Worm (Caenorhabditis elegans) whole organism, early embryonic: ENCODE measurements around the gene F49H6.8.

Experiments used
- B0310.2 ChIP-seq: sonication (generic microtip); optimal IDR thresholded peaks from 2 replicates; lab custom pipeline; 2016; ENCODE audit warnings: mild to moderate bottlenecking, missing genetic modification characterization, missing compliant biosample characterization
- F13C5.2 ChIP-seq: sonication (generic microtip); optimal IDR thresholded peaks from 2 replicates; lab custom pipeline; 2017; ENCODE audit warnings: mild to moderate bottlenecking, missing genetic modification characterization, inconsistent platforms, missing compliant biosample characterization
- aly-1 ChIP-seq: sonication (generic microtip); optimal IDR thresholded peaks from 2 replicates; lab custom pipeline; 2016; ENCODE audit warnings: missing genetic modification characterization, missing compliant biosample characterization
- ama-1 ChIP-seq: fragments of 150-350 bp; optimal IDR thresholded peaks from 2 replicates; lab custom pipeline; 2014
- ceh-13 ChIP-seq: fragments of 200-800 bp; sonication (Bioruptor generic); optimal IDR thresholded peaks from 2 replicates; lab custom pipeline; 2018; ENCODE audit warnings: mild to moderate bottlenecking, missing genetic modification characterization, missing compliant biosample characterization
- ceh-36 ChIP-seq: sonication (generic microtip); optimal IDR thresholded peaks from 2 replicates; lab custom pipeline; 2016; ENCODE audit warnings: missing genetic modification characterization, inconsistent platforms, missing compliant biosample characterization
- ets-7 ChIP-seq: sonication (generic microtip); optimal IDR thresholded peaks from 2 replicates; lab custom pipeline; 2016; ENCODE audit warnings: missing genotype, missing genetic modification characterization, missing compliant biosample characterization
- flt-1 ChIP-seq: fragments of 200-800 bp; sonication (Bioruptor generic); IDR thresholded peaks from 2 replicates; pipeline ENCODE4 v1.3.6; 2022; ENCODE audit warnings: missing genetic modification characterization, missing compliant biosample characterization
- hmbx-1 ChIP-seq: sonication (generic microtip); optimal IDR thresholded peaks from 2 replicates; lab custom pipeline; 2016; ENCODE audit warnings: mild to moderate bottlenecking, missing genetic modification characterization, missing compliant biosample characterization
- hmg-4 ChIP-seq: fragments of 200-800 bp; sonication (Bioruptor generic); optimal IDR thresholded peaks from 2 replicates; lab custom pipeline; 2018; ENCODE audit warnings: mild to moderate bottlenecking, missing genetic modification characterization, missing compliant biosample characterization
- hnd-1 ChIP-seq: sonication (generic microtip); optimal IDR thresholded peaks from 2 replicates; lab custom pipeline; 2016; ENCODE audit warnings: missing genetic modification characterization, missing compliant biosample characterization
- pes-1 ChIP-seq: fragments of 200-800 bp; sonication (Bioruptor generic); IDR thresholded peaks from 2 replicates; pipeline ENCODE4 v1.3.6; 2022; ENCODE audit warnings: missing genetic modification reagents, missing genetic modification characterization, missing compliant biosample characterization
- scrt-1 ChIP-seq: fragments of 200-800 bp; sonication (Bioruptor generic); IDR thresholded peaks from 2 replicates; pipeline ENCODE4 v1.3.6; 2022; ENCODE audit warnings: missing genetic modification characterization, missing compliant biosample characterization
- sea-1 ChIP-seq: fragments of 200-800 bp; sonication (Bioruptor generic); conservative IDR thresholded peaks from 2 replicates; pipeline ENCODE4 v1.3.6; 2022; ENCODE audit warnings: missing genetic modification characterization, missing compliant biosample characterization
- tbx-11 ChIP-seq: fragments of 200-800 bp; sonication (Bioruptor generic); IDR thresholded peaks from 2 replicates; pipeline ENCODE4 v1.3.6; 2022; ENCODE audit warnings: missing genetic modification characterization, missing compliant biosample characterization
- tbx-37 ChIP-seq: fragments of 200-800 bp; sonication (Bioruptor generic); conservative IDR thresholded peaks from 2 replicates; pipeline ENCODE4 v1.3.6; 2022; ENCODE audit warnings: missing genetic modification reagents, missing genetic modification characterization, missing compliant biosample characterization
- tra-4 ChIP-seq: sonication (generic microtip); optimal IDR thresholded peaks from 2 replicates; lab custom pipeline; 2017; ENCODE audit warnings: missing genetic modification characterization, missing compliant biosample characterization

Gene F49H6.8

ce11 chrV:17022613-17023322 is at the start of gene F49H6.8, which contains the start of gene F49H6.5:
TSS of gene F49H6.8 (minus strand) at chrV:17022663.
TSS of gene F49H6.5 (plus strand) at chrV:17023241.
- TF ChIP-seq ceh-13 (no peak), sea-1 (GFP tag; lab: Robert Waterston, UW) (no peak), aly-1 (tag; lab: Kevin White, UChicago) (no peak), tbx-11 (no peak), B0310.2 (no peak), flt-1 (GFP tag; lab: Robert Waterston, UW) (no peak), ets-7 (tag; lab: Kevin White, UChicago) (no peak), hnd-1 (tag; lab: Kevin White, UChicago) (no peak), F13C5.2 (tag; lab: Kevin White, UChicago) (no peak), scrt-1 (no peak), ceh-36 (tag; lab: Kevin White, UChicago) (no peak), tra-4 (tag; lab: Kevin White, UChicago) (no peak)

- TF ChIP-seq scrt-1, result no peak
Observed at ce11 chrV:17071578-17071977, 49.1 kb upstream of the F49H6.8 start, which contains the start of gene srbc-14. TSS of gene srbc-14 (minus strand) at chrV:17071678.

- no peak for TF ChIP-seq hmbx-1 (tag; lab: Kevin White, UChicago)
- TF ChIP-seq hmg-4 (GFP tag; lab: Kevin White, UChicago), result no peak
- no peak for TF ChIP-seq tbx-11
- TF ChIP-seq ceh-36 (tag; lab: Kevin White, UChicago), result no peak
- TF ChIP-seq F13C5.2 (tag; lab: Kevin White, UChicago), result no peak
- TF ChIP-seq pes-1 (GFP tag; lab: Robert Waterston, UW), result no peak
- TF ChIP-seq flt-1 (GFP tag; lab: Robert Waterston, UW), result no peak
- TF ChIP-seq ama-1 (lab: Kevin White, UChicago), result no peak
- no peak for TF ChIP-seq sea-1 (GFP tag; lab: Robert Waterston, UW)
- no peak for TF ChIP-seq tbx-37 (GFP tag; lab: Robert Waterston, UW)
- no peak for TF ChIP-seq aly-1 (tag; lab: Kevin White, UChicago)
- no peak for TF ChIP-seq tra-4 (tag; lab: Kevin White, UChicago)
- no peak for TF ChIP-seq scrt-1
- no peak for TF ChIP-seq B0310.2
- TF ChIP-seq ceh-13, result no peak
- TF ChIP-seq ets-7 (tag; lab: Kevin White, UChicago), result no peak
- no peak for TF ChIP-seq hnd-1 (tag; lab: Kevin White, UChicago)
Observed at ce11 chrV:17068839-17069238, 46.4 kb upstream of the F49H6.8 start, which contains the start of gene T05E12.8. TSS of gene T05E12.8 (plus strand) at chrV:17069139.

ce11 chrV:17066634-17067033 is 44.2 kb upstream of the F49H6.8 start:
- TF ChIP-seq hmbx-1 (tag; lab: Kevin White, UChicago), result no peak
- TF ChIP-seq ceh-36 (tag; lab: Kevin White, UChicago), result no peak
- no peak for TF ChIP-seq tra-4 (tag; lab: Kevin White, UChicago)
- TF ChIP-seq tbx-37 (GFP tag; lab: Robert Waterston, UW), result no peak
- no peak for TF ChIP-seq hnd-1 (tag; lab: Kevin White, UChicago)
- TF ChIP-seq tbx-11, result no peak
- no peak for TF ChIP-seq ama-1 (lab: Kevin White, UChicago)
- no peak for TF ChIP-seq sea-1 (GFP tag; lab: Robert Waterston, UW)
- TF ChIP-seq flt-1 (GFP tag; lab: Robert Waterston, UW), result no peak
- TF ChIP-seq pes-1 (GFP tag; lab: Robert Waterston, UW), result no peak
- TF ChIP-seq B0310.2, result no peak
- no peak for TF ChIP-seq aly-1 (tag; lab: Kevin White, UChicago)
- no peak for TF ChIP-seq scrt-1
- TF ChIP-seq ets-7 (tag; lab: Kevin White, UChicago), result no peak
- no peak for TF ChIP-seq F13C5.2 (tag; lab: Kevin White, UChicago)
- TF ChIP-seq ceh-13, result no peak

ce11 chrV:17064676-17065075 is 42.2 kb upstream of the F49H6.8 start, which contains the start of gene srh-255:
TSS of gene srh-255 (plus strand) at chrV:17064976.
- TF ChIP-seq flt-1 (GFP tag; lab: Robert Waterston, UW) (no peak), hmg-4 (GFP tag; lab: Kevin White, UChicago) (no peak), ceh-13 (no peak), B0310.2 (no peak), ceh-36 (tag; lab: Kevin White, UChicago) (no peak)

- TF ChIP-seq flt-1 (GFP tag; lab: Robert Waterston, UW) (no peak), tra-4 (tag; lab: Kevin White, UChicago) (no peak), sea-1 (GFP tag; lab: Robert Waterston, UW) (no peak), hnd-1 (tag; lab: Kevin White, UChicago) (no peak), ceh-36 (tag; lab: Kevin White, UChicago) (no peak), ceh-13 (no peak), pes-1 (GFP tag; lab: Robert Waterston, UW) (no peak), aly-1 (tag; lab: Kevin White, UChicago) (no peak), tbx-37 (GFP tag; lab: Robert Waterston, UW) (no peak), hmg-4 (GFP tag; lab: Kevin White, UChicago) (no peak), scrt-1 (no peak), tbx-11 (no peak)
Observed at ce11 chrV:17061585-17061984, 39.1 kb upstream of the F49H6.8 start, which contains the start of gene F28B1.9. TSS of gene F28B1.9 (plus strand) at chrV:17061885.

- TF ChIP-seq tra-4 (tag; lab: Kevin White, UChicago) (no peak), hmbx-1 (tag; lab: Kevin White, UChicago) (no peak), ceh-36 (tag; lab: Kevin White, UChicago) (no peak), hmg-4 (GFP tag; lab: Kevin White, UChicago) (no peak), flt-1 (GFP tag; lab: Robert Waterston, UW) (no peak), sea-1 (GFP tag; lab: Robert Waterston, UW) (no peak)
Observed at ce11 chrV:17059987-17060386, 37.5 kb upstream of the F49H6.8 start, which contains the start of gene sri-66. TSS of gene sri-66 (plus strand) at chrV:17060287.
